Worm (Caenorhabditis elegans) whole organism, L3 larva: ENCODE data around the gene his-62.

Source experiments
- egl-27 ChIP-seq: sonication (generic microtip); optimal IDR thresholded peaks from 4 replicates; lab custom pipeline; 2017; ENCODE audit warnings: missing biosample characterization, missing genetic modification reagents, missing genetic modification characterization
- skn-1 ChIP-seq: fragments of 150-350 bp; optimal IDR thresholded peaks from 2 replicates; lab custom pipeline; 2014; ENCODE audit warnings: missing biosample characterization, missing genetic modification characterization
- ztf-11 ChIP-seq: fragments of 150-350 bp; optimal IDR thresholded peaks from 2 replicates; lab custom pipeline; 2014; ENCODE audit warnings: missing biosample characterization, missing genetic modification characterization

DNA sequence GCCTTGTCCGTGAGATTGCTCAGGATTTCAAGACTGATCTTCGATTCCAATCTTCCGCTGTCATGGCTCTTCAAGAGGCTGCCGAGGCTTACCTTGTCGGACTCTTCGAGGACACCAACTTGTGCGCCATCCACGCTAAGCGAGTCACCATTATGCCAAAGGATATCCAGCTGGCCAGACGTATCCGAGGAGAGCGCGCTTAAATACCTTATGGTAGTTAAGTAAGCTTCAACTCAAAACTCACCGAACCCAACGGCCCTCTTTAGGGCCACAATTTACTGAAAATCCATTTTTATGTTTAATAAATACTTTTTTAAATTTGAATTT, 2.1 kb downstream of the his-62 start:
- no peak for TF ChIP-seq ztf-11 (tag; lab: Kevin White, UChicago)
- no peak for TF ChIP-seq egl-27
- TF ChIP-seq skn-1 (tag; lab: Kevin White, UChicago): no peak
